Fruit fly (Drosophila melanogaster): ENCODE data around the gene CG2150.

DNA sequence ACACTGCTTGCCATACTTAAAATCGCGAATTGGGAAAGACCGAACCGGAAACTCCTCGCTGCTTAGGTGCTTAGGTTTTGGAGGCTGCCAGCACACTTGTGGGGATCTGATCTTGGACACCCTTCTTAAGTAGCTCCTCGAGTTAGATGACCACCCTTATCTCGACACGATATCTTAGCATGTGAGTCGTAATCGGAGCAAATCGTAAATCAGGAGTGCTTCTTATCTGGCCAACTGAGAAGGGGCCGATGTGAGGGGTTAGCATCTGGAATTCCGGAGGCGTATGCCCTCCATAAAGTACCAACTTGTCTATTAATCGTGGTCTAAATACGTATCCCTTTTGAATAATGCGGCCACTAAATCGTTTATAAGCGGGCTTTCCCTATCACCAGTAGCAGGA, 10.0 kb downstream of the CG2150 start, which contains the start of gene salt:
- TF ChIP-seq Hr78 (GFP tag; optimal IDR thresholded peaks at IDR 0.05) (no peak), al (GFP tag; IDR thresholded peaks at IDR 0.05) (no peak), z (GFP tag; IDR thresholded peaks at IDR 0.05) (no peak)

Data from whole organism, embryonic.